Fruit fly (Drosophila melanogaster) whole organism, embryonic: ENCODE results near the gene Rbbp5.

ENCODE experiments used
- ATbp ChIP-seq: fragments of 200-800 bp; sonication (Bioruptor generic); optimal IDR thresholded peaks from 2 replicates; lab custom pipeline; 2017; ENCODE audit warnings: missing biosample characterization, mild to moderate bottlenecking, missing genetic modification characterization, missing genetic modification reagents
- Antp ChIP-seq: fragments of 200-800 bp; sonication (Bioruptor generic); optimal IDR thresholded peaks from 3 replicates; lab custom pipeline; 2016; ENCODE audit warnings: missing biosample characterization, missing genetic modification characterization
- CG10321 ChIP-seq: fragments of 200-800 bp; sonication (Bioruptor generic); IDR thresholded peaks from 2 replicates; pipeline ENCODE4 v1.3.6; 2022; ENCODE audit warnings: missing biosample characterization, missing genetic modification characterization
- CG10565 ChIP-seq: fragments of 200-800 bp; sonication (Bioruptor generic); optimal IDR thresholded peaks from 3 replicates; lab custom pipeline; 2016; ENCODE audit warnings: missing biosample characterization, mild to moderate bottlenecking, missing genetic modification characterization
- CG12071 ChIP-seq: fragments of 200-800 bp; sonication (Bioruptor generic); optimal IDR thresholded peaks from 3 replicates; lab custom pipeline; 2018; ENCODE audit warnings: missing biosample characterization, mild to moderate bottlenecking, missing genetic modification characterization
- CG1603 ChIP-seq: fragments of 200-800 bp; sonication (Bioruptor generic); optimal IDR thresholded peaks from 2 replicates; lab custom pipeline; 2019; ENCODE audit warnings: missing biosample characterization, mild to moderate bottlenecking, missing genetic modification characterization, moderate library complexity
- CG16863 ChIP-seq: fragments of 200-800 bp; sonication (Bioruptor generic); optimal IDR thresholded peaks from 3 replicates; lab custom pipeline; 2016; ENCODE audit warnings: missing biosample characterization, missing genetic modification characterization
- CG17385 ChIP-seq: fragments of 200-800 bp; sonication (Bioruptor generic); optimal IDR thresholded peaks from 3 replicates; lab custom pipeline; 2018; ENCODE audit warnings: missing biosample characterization, mild to moderate bottlenecking, missing genetic modification characterization
- CG1792 ChIP-seq: fragments of 200-800 bp; sonication (Bioruptor generic); optimal IDR thresholded peaks from 2 replicates; lab custom pipeline; 2016; ENCODE audit warnings: missing biosample characterization, missing genetic modification characterization
- CG18011 ChIP-seq: fragments of 200-800 bp; sonication (Bioruptor generic); optimal IDR thresholded peaks from 2 replicates; lab custom pipeline; 2017; ENCODE audit warnings: missing biosample characterization, missing genetic modification characterization, mild to moderate bottlenecking, moderate library complexity, missing genotype
- CG2889 ChIP-seq: fragments of 200-800 bp; sonication (Bioruptor generic); IDR thresholded peaks from 3 replicates; pipeline ENCODE4 v1.3.6; 2022; ENCODE audit warnings: missing biosample characterization, missing genetic modification characterization
- CG30020 ChIP-seq: fragments of 200-800 bp; optimal IDR thresholded peaks from 2 replicates; lab custom pipeline; 2019; ENCODE audit warnings: missing biosample characterization, mild to moderate bottlenecking, missing genetic modification characterization, moderate library complexity
- CG33213 ChIP-seq: fragments of 200-800 bp; sonication (Bioruptor generic); optimal IDR thresholded peaks from 3 replicates; lab custom pipeline; 2016; ENCODE audit warnings: missing biosample characterization, missing genetic modification characterization
- CG34376 ChIP-seq: fragments of 200-800 bp; sonication (Bioruptor generic); optimal IDR thresholded peaks from 2 replicates; lab custom pipeline; 2018; ENCODE audit warnings: missing biosample characterization, mild to moderate bottlenecking, missing genetic modification characterization
- CG6175 ChIP-seq: fragments of 200-800 bp; sonication (Bioruptor generic); IDR thresholded peaks from 3 replicates; pipeline ENCODE4 v1.3.6; 2022; ENCODE audit warnings: missing biosample characterization, missing genetic modification characterization
- CG6765 ChIP-seq: fragments of 200-800 bp; sonication (Bioruptor generic); optimal IDR thresholded peaks from 3 replicates; lab custom pipeline; 2017; ENCODE audit warnings: missing biosample characterization, mild to moderate bottlenecking, missing genetic modification characterization
- CG7786 ChIP-seq: fragments of 200-800 bp; sonication (Bioruptor generic); optimal IDR thresholded peaks from 2 replicates; lab custom pipeline; 2016; ENCODE audit warnings: missing biosample characterization, missing genetic modification characterization
- CG8281 ChIP-seq: fragments of 200-800 bp; sonication (Bioruptor generic); optimal IDR thresholded peaks from 2 replicates; lab custom pipeline; 2018; ENCODE audit warnings: missing biosample characterization, mild to moderate bottlenecking, missing genetic modification characterization, moderate library complexity
- CG8924 ChIP-seq: fragments of 200-800 bp; optimal IDR thresholded peaks from 3 replicates; lab custom pipeline; 2019; ENCODE audit warnings: missing biosample characterization, mild to moderate bottlenecking, missing genetic modification characterization, moderate library complexity
- D ChIP-seq, 2 experiments: fragments of 200-800 bp in 1 of 2; fragments of >200 bp in 1 of 2; sonication (Bioruptor generic) in 1 of 2; optimal IDR thresholded peaks; 2 replicates in 1 of 2; 3 replicates in 1 of 2; lab custom pipeline; 2017; ENCODE audit warnings: mild to moderate bottlenecking in 1 of 2, missing biosample characterization in 1 of 2, missing genetic modification characterization in 1 of 2, missing genetic modification reagents in 1 of 2
- Doc2 ChIP-seq: fragments of 200-800 bp; sonication (Bioruptor generic); IDR thresholded peaks from 2 replicates; pipeline ENCODE4 v1.3.6; 2022; ENCODE audit warnings: missing biosample characterization, missing genetic modification characterization
- Fer1 ChIP-seq: fragments of 200-800 bp; sonication (Bioruptor generic); optimal IDR thresholded peaks from 2 replicates; lab custom pipeline; 2017; ENCODE audit warnings: missing biosample characterization, mild to moderate bottlenecking, missing genetic modification characterization
- Hr78 ChIP-seq, 2 experiments: fragments of 200-800 bp in 1 of 2; fragments of >200 bp in 1 of 2; sonication (Bioruptor generic) in 1 of 2; optimal IDR thresholded peaks; 2 replicates each; lab custom pipeline; 2017 to 2019; ENCODE audit warnings: missing biosample characterization in 2 of 2, missing genetic modification characterization in 2 of 2, mild to moderate bottlenecking in 1 of 2, moderate library complexity in 1 of 2
- NK7.1 ChIP-seq: fragments of 200-800 bp; sonication (Bioruptor generic); optimal IDR thresholded peaks from 3 replicates; lab custom pipeline; 2016; ENCODE audit warnings: missing biosample characterization, missing genetic modification characterization
- PHDP ChIP-seq: fragments of 200-800 bp; sonication (Bioruptor generic); optimal IDR thresholded peaks from 3 replicates; lab custom pipeline; 2018; ENCODE audit warnings: missing biosample characterization, mild to moderate bottlenecking, missing genetic modification characterization, moderate library complexity
- Sin3A ChIP-seq: fragments of >200 bp; optimal IDR thresholded peaks from 2 replicates; lab custom pipeline; 2018
- Sox102F ChIP-seq: fragments of 200-800 bp; sonication (Bioruptor generic); optimal IDR thresholded peaks from 2 replicates; lab custom pipeline; 2018; ENCODE audit warnings: missing biosample characterization, mild to moderate bottlenecking, missing genetic modification characterization, moderate library complexity
- Tbp ChIP-seq: fragments of >200 bp; optimal IDR thresholded peaks from 2 replicates; lab custom pipeline; 2018; ENCODE audit warnings: missing biosample characterization, missing genetic modification characterization
- ci ChIP-seq: fragments of 200-800 bp; sonication (Bioruptor generic); IDR thresholded peaks from 3 replicates; pipeline ENCODE4 v1.3.6; 2022; ENCODE audit warnings: missing biosample characterization, missing genetic modification characterization
- crc ChIP-seq: fragments of 200-800 bp; sonication (Bioruptor generic); optimal IDR thresholded peaks from 2 replicates; lab custom pipeline; 2016; ENCODE audit warnings: missing biosample characterization, missing genetic modification characterization
- croc ChIP-seq: fragments of 200-800 bp; sonication (Bioruptor generic); conservative IDR thresholded peaks from 3 replicates; pipeline ENCODE4 v1.3.6; 2022; ENCODE audit warnings: missing biosample characterization, missing genetic modification characterization
- cwo ChIP-seq: fragments of 200-800 bp; sonication (Bioruptor generic); optimal IDR thresholded peaks from 3 replicates; lab custom pipeline; 2017; ENCODE audit warnings: missing biosample characterization, missing genetic modification characterization, mild to moderate bottlenecking, moderate library complexity, missing genetic modification reagents
- da ChIP-seq: fragments of 200-800 bp; sonication (Bioruptor generic); optimal IDR thresholded peaks from 2 replicates; lab custom pipeline; 2016; ENCODE audit warnings: missing biosample characterization, missing genetic modification characterization
- dan ChIP-seq: fragments of 200-800 bp; sonication (Bioruptor generic); IDR thresholded peaks from 2 replicates; pipeline ENCODE4 v1.3.6; 2022; ENCODE audit warnings: missing biosample characterization, missing genetic modification characterization
- dmrt11E ChIP-seq: fragments of 200-800 bp; sonication (Bioruptor generic); optimal IDR thresholded peaks from 3 replicates; lab custom pipeline; 2018; ENCODE audit warnings: missing biosample characterization, mild to moderate bottlenecking, missing genetic modification characterization, moderate library complexity
- eve ChIP-seq, 2 experiments: fragments of >200 bp; optimal IDR thresholded peaks; 2 replicates each; lab custom pipeline; 2017; ENCODE audit warnings: missing biosample characterization in 2 of 2, missing genetic modification characterization in 2 of 2
- fu2 ChIP-seq: fragments of 200-800 bp; sonication (Bioruptor generic); optimal IDR thresholded peaks from 2 replicates; lab custom pipeline; 2016; ENCODE audit warnings: missing biosample characterization, missing genetic modification characterization
- insv ChIP-seq, 2 experiments: fragments of 200-800 bp; sonication (Bioruptor generic); optimal IDR thresholded peaks; 3 replicates each; lab custom pipeline; 2016 to 2018; ENCODE audit warnings: missing biosample characterization in 2 of 2, missing genetic modification characterization in 2 of 2
- lbe ChIP-seq: fragments of 200-800 bp; sonication (Bioruptor generic); optimal IDR thresholded peaks from 2 replicates; lab custom pipeline; 2016; ENCODE audit warnings: missing biosample characterization, mild to moderate bottlenecking, missing genetic modification characterization
- lmd ChIP-seq: fragments of 200-800 bp; sonication (Bioruptor generic); IDR thresholded peaks from 2 replicates; pipeline ENCODE4 v1.3.6; 2022; ENCODE audit warnings: missing biosample characterization, missing genetic modification characterization
- lov ChIP-seq, 2 experiments: fragments of 200-800 bp in 1 of 2; fragments of >200 bp in 1 of 2; sonication (Bioruptor generic) in 1 of 2; IDR thresholded peaks in 1 of 2; optimal IDR thresholded peaks in 1 of 2; 2 replicates in 1 of 2; 3 replicates in 1 of 2; pipeline versions ENCODE4 v1.3.6 to Lab custom; 2017 to 2022; ENCODE audit warnings: missing biosample characterization in 1 of 2, missing genetic modification characterization in 1 of 2
- onecut ChIP-seq: fragments of 200-800 bp; sonication (Bioruptor generic); IDR thresholded peaks from 2 replicates; pipeline ENCODE4 v1.3.6; 2022; ENCODE audit warnings: missing biosample characterization, missing genetic modification characterization
- pita ChIP-seq: fragments of 200-800 bp; sonication (Bioruptor generic); optimal IDR thresholded peaks from 2 replicates; lab custom pipeline; 2017; ENCODE audit warnings: missing biosample characterization, mild to moderate bottlenecking, missing genetic modification characterization
- prd ChIP-seq, 3 experiments: fragments of >200 bp in 2 of 3; fragments of 200-800 bp in 1 of 3; sonication (Bioruptor generic) in 1 of 3; optimal IDR thresholded peaks in 2 of 3; IDR thresholded peaks in 1 of 3; 2 replicates in 2 of 3; 3 replicates in 1 of 3; pipeline versions ENCODE4 v1.3.6 to Lab custom; 2017 to 2022; ENCODE audit warnings: missing biosample characterization in 1 of 3, missing genetic modification characterization in 1 of 3
- pros ChIP-seq: fragments of 200-800 bp; sonication (Bioruptor generic); optimal IDR thresholded peaks from 3 replicates; lab custom pipeline; 2019; ENCODE audit warnings: missing biosample characterization, mild to moderate bottlenecking, missing genetic modification characterization, moderate library complexity
- pzg ChIP-seq: fragments of 200-800 bp; sonication (Bioruptor generic); optimal IDR thresholded peaks from 3 replicates; lab custom pipeline; 2018; ENCODE audit warnings: missing biosample characterization, mild to moderate bottlenecking, missing genetic modification characterization, moderate library complexity
- so ChIP-seq: fragments of 200-800 bp; sonication (Bioruptor generic); IDR thresholded peaks from 3 replicates; pipeline ENCODE4 v1.3.6; 2022; ENCODE audit warnings: missing biosample characterization, missing genetic modification characterization
- vfl ChIP-seq: fragments of 200-800 bp; sonication (Bioruptor generic); optimal IDR thresholded peaks from 2 replicates; lab custom pipeline; 2016; ENCODE audit warnings: missing biosample characterization, missing genetic modification characterization

Rbbp5 gene

DNA sequence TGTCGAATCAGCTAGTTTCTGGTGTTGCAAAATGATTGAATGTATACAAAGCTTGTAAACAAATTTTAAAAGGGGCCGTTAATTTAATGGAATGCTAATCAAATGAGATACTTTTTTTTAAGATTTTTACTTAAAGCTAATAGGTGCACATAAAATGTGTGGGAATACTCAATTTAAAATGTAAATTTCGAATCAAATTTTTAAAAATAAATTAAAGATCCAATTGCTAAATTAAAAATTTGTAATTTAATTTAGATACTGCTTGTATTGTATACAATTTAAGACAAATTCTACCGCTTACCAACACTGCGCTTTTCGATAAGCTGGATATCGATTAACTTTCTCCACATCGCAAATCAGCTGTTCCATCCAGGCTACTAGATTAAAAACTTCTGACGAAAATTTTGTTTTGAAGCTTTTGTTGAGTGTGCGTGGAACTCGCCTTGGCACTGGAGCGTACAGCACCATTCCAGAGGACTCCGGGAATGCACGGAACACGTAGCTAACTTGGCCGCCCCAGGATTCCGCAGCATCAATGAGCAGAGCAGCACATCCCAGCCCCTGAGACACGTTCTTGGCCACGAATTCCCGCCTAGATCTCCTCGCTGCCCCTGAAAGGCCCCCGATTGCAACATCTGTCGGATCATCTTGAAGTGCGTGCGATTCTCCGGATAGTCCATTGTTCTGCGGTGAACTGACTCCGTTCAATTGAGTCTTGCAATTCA lies 36.5 kb upstream of the Rbbp5 start, which contains the start of the genes CG5498 and fbl (continued):
- TF ChIP-seq Fer1 (GFP tag; lab: Kevin White, UChicago): peak; percentile 52
- no peak for TF ChIP-seq Doc2
- no peak for TF ChIP-seq Sin3A (lab: Kevin White, UChicago)
- TF ChIP-seq Hr78 (GFP tag; optimal IDR thresholded peaks at IDR 0.05; lab: Kevin White, UChicago): peak in 1 of 2 experiments; percentile 0
- TF ChIP-seq lov (optimal IDR thresholded peaks at IDR 0.05; lab: Kevin White, UChicago): no peak
- TF ChIP-seq lov (GFP tag; IDR thresholded peaks at IDR 0.05; lab: Robert Waterston, UW): no peak
- TF ChIP-seq lmd: no peak; the same call in 1 of the 2 replicates
- no peak for TF ChIP-seq dan
- TF ChIP-seq Antp (GFP tag; lab: Kevin White, UChicago): no peak
- peak; percentile 1 for TF ChIP-seq CG8281
- TF ChIP-seq ci (GFP tag; lab: Robert Waterston, UW): no peak
- peak; percentile 40 for TF ChIP-seq vfl (GFP tag; lab: Kevin White, UChicago)
- TF ChIP-seq onecut: peak; percentile 55
- peak; percentile 61 for TF ChIP-seq CG17385 (GFP tag; lab: Kevin White, UChicago)
- TF ChIP-seq da: no peak
- TF ChIP-seq CG7786 (GFP tag; lab: Kevin White, UChicago): peak; percentile 38
- TF ChIP-seq CG18011 (GFP tag; lab: Kevin White, UChicago): peak; percentile 22
- no peak for TF ChIP-seq Tbp (GFP tag; lab: Kevin White, UChicago)
- TF ChIP-seq cwo (GFP tag; lab: Kevin White, UChicago): peak; percentile 33
- peak; percentile 52 for TF ChIP-seq CG6765 (GFP tag; lab: Kevin White, UChicago)
- TF ChIP-seq CG10321 (GFP tag; lab: Robert Waterston, UW): 0 out of 2 replicates have a peak, but pooled peaks have one; percentile 13
- TF ChIP-seq NK7.1 (GFP tag; lab: Kevin White, UChicago): no peak
- TF ChIP-seq ATbp (GFP tag; lab: Kevin White, UChicago): no peak
- peak; percentile 70 for TF ChIP-seq PHDP (tag; lab: Kevin White, UChicago)
- peak; percentile 64 for TF ChIP-seq Sox102F
- TF ChIP-seq pros (GFP tag; lab: Kevin White, UChicago): no peak
- TF ChIP-seq CG33213 (GFP tag; lab: Kevin White, UChicago): peak; percentile 29
- no peak for TF ChIP-seq D (optimal IDR thresholded peaks at IDR 0.05; lab: Kevin White, UChicago)
- TF ChIP-seq D (GFP tag; optimal IDR thresholded peaks at IDR 0.05; lab: Kevin White, UChicago): peak; percentile 41
- peak; percentile 71 for TF ChIP-seq lbe
- TF ChIP-seq CG34376 (GFP tag; lab: Kevin White, UChicago): peak; percentile 75
- TF ChIP-seq CG8924 (tag; lab: Kevin White, UChicago): peak; percentile 74
- no peak for TF ChIP-seq crc (GFP tag; lab: Kevin White, UChicago)
- no peak for TF ChIP-seq so (GFP tag; lab: Robert Waterston, UW)
- no peak for TF ChIP-seq pita (GFP tag; lab: Kevin White, UChicago)
- no peak for TF ChIP-seq croc (GFP tag; lab: Robert Waterston, UW)
- peak; percentile 64 for TF ChIP-seq CG30020
- TF ChIP-seq insv (GFP tag; optimal IDR thresholded peaks at IDR 0.05; lab: Kevin White, UChicago): peak in 1 of 2 experiments; percentile 45
- no peak for TF ChIP-seq CG12071
- peak; percentile 61 for TF ChIP-seq dmrt11E (tag; lab: Kevin White, UChicago)
- TF ChIP-seq CG6175 (GFP tag; lab: Robert Waterston, UW): no peak
- no peak for TF ChIP-seq prd (optimal IDR thresholded peaks at IDR 0.05; lab: Kevin White, UChicago)
- peak; percentile 63 for TF ChIP-seq prd (GFP tag; IDR thresholded peaks at IDR 0.05; lab: Robert Waterston, UW)
- no peak for TF ChIP-seq CG1792 (GFP tag; lab: Kevin White, UChicago)
- no peak for TF ChIP-seq CG2889 (GFP tag; lab: Robert Waterston, UW)
- no peak for TF ChIP-seq CG16863
- no peak for TF ChIP-seq fu2 (GFP tag; lab: Kevin White, UChicago)
- TF ChIP-seq CG10565 (GFP tag; lab: Kevin White, UChicago): no peak
- TF ChIP-seq CG1603: peak; percentile 4
- no peak for TF ChIP-seq eve (GFP tag; optimal IDR thresholded peaks at IDR 0.05; lab: Kevin White, UChicago)
- peak; percentile 33 for TF ChIP-seq pzg (GFP tag; lab: Kevin White, UChicago)
